Worm (Caenorhabditis elegans): ENCODE measurements around the gene hipr-1.

- no peak for TF ChIP-seq ztf-23 (GFP tag; IDR thresholded peaks at IDR 0.05)
- no peak for TF ChIP-seq ztf-29 (GFP tag; IDR thresholded peaks at IDR 0.05)
- no peak for TF ChIP-seq cog-1 (tag; optimal IDR thresholded peaks at IDR 0.05)
These were observed 13.2 kb downstream of the hipr-1 start for ce11 chrIII:8733237-8733636.
